Worm (Caenorhabditis elegans) whole organism, L4/young adult: ENCODE data around the gene CD4.1.

ENCODE experiments used
- dao-5 ChIP-seq: sonication (generic microtip); optimal IDR thresholded peaks from 2 replicates; lab custom pipeline; 2016; ENCODE audit warnings: missing genotype, missing genetic modification characterization, moderate library complexity, missing compliant biosample characterization
- him-1 ChIP-seq: sonication (generic microtip); optimal IDR thresholded peaks from 2 replicates; lab custom pipeline; 2016; ENCODE audit warnings: missing genotype, missing genetic modification reagents, missing genetic modification characterization, missing compliant biosample characterization

- TF ChIP-seq him-1 (tag; lab: Kevin White, UChicago) (no peak), dao-5 (tag; lab: Kevin White, UChicago) (no peak)
These were observed 12.9 kb upstream of the CD4.1 start, which contains the start of gene mrpl-48 for ce11 chrV:5593406-5593805.
